Fruit fly (Drosophila melanogaster): Measurements from ENCODE around the gene Pvf3.

dm6 chr2L:7187920-7188529, 30.5 kb upstream of the Pvf3 start:
- TF ChIP-seq CTCF (optimal IDR thresholded peaks at IDR 0.05) (no peak), CG8478 (optimal IDR thresholded peaks at IDR 0.05) (no peak)
